Worm (Caenorhabditis elegans) whole organism, midembryonic: ENCODE results near the gene ebp-3.
"Not testable (repeated sequence)": the region's sequence is repeated elsewhere in the genome, so short reads cannot be mapped to it uniquely, and the experiment has no call there.

ENCODE experiments used
- T22C8.4 ChIP-seq: fragments of 200-800 bp; sonication (Bioruptor generic); IDR thresholded peaks from 2 replicates; pipeline ENCODE4 v1.3.6; 2022; ENCODE audit warnings: missing genetic modification characterization, missing compliant biosample characterization
- cog-1 ChIP-seq: sonication (generic microtip); optimal IDR thresholded peaks from 2 replicates; lab custom pipeline; 2016; ENCODE audit warnings: missing genetic modification characterization, missing compliant biosample characterization
- flt-1 ChIP-seq: fragments of 200-800 bp; sonication (Bioruptor generic); IDR thresholded peaks from 2 replicates; pipeline ENCODE4 v1.3.6; 2022; ENCODE audit warnings: missing genetic modification characterization, missing compliant biosample characterization
- klf-2 ChIP-seq: fragments of 200-800 bp; sonication (Bioruptor generic); conservative IDR thresholded peaks from 2 replicates; pipeline ENCODE4 v1.3.6; 2022; ENCODE audit warnings: missing genetic modification reagents, missing genetic modification characterization, missing compliant biosample characterization
- med-1 ChIP-seq: sonication (generic microtip); optimal IDR thresholded peaks from 2 replicates; lab custom pipeline; 2017; ENCODE audit warnings: missing genetic modification characterization, mild to moderate bottlenecking, missing compliant biosample characterization, antibody characterized with exemption, missing genetic modification reagents; ENCODE audit not compliant: insufficient read depth
- ref-1 ChIP-seq: fragments of 200-800 bp; sonication (Bioruptor generic); conservative IDR thresholded peaks from 2 replicates; pipeline ENCODE4 v1.3.6; 2022; ENCODE audit warnings: missing genetic modification reagents, missing genetic modification characterization, missing compliant biosample characterization
- tab-1 ChIP-seq: fragments of 200-800 bp; sonication (Bioruptor generic); IDR thresholded peaks from 2 replicates; pipeline ENCODE4 v1.3.6; 2022; ENCODE audit warnings: missing genetic modification characterization, missing compliant biosample characterization
- ztf-23 ChIP-seq: fragments of 200-800 bp; sonication (Bioruptor generic); IDR thresholded peaks from 2 replicates; pipeline ENCODE4 v1.3.6; 2022; ENCODE audit warnings: missing genetic modification reagents, missing genetic modification characterization, missing compliant biosample characterization
- ztf-29 ChIP-seq: fragments of 200-800 bp; sonication (Bioruptor generic); IDR thresholded peaks from 2 replicates; pipeline ENCODE4 v1.3.6; 2022; ENCODE audit warnings: missing genetic modification reagents, missing genetic modification characterization, missing compliant biosample characterization

The ebp-3 gene

DNA sequence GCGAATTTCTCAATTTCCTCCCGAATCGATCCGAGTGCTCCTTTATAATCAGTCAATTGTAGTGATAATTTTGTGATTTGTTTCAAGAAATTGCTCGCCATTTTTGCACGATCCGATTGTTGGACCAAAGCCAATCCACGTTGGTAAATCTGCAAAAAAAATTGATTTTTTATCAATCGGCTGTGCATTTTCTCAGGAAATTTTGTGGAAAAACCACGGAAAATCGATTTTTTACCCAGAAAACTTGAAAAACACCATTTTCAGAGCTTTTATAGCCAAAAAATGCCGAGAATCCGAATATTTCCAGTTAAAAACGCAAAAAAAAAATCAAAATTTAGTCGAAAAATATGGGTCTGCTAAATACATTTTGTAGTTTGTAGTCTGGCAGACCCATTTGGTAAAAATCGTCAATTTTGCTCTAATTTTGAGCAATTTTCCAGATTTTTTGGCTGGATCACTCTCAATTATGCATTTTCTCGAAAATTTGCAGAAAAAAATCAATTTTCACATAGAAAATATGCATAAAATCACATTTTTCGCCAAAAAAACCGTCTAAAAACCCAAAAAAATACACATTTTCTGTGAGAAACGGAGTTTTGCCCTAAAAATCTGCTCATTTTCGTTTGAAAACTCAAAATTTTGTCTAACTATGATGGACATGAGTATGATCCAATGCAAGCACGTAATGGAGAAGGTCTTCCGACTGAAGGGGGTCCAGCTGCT lies at the start of gene ebp-3, which contains the start of gene Y59A8B.25:
Gene ebp-3 (plus strand): TSS at position 673 of the 723 bp plus-strand sequence.
Gene Y59A8B.25 (minus strand): TSS at position 101 of the 723 bp plus-strand sequence.
- TF ChIP-seq T22C8.4 (GFP tag; lab: Robert Waterston, UW); ztf-23 (GFP tag; lab: Robert Waterston, UW); cog-1 (tag; lab: Kevin White, UChicago): not testable (repeated sequence)

DNA sequence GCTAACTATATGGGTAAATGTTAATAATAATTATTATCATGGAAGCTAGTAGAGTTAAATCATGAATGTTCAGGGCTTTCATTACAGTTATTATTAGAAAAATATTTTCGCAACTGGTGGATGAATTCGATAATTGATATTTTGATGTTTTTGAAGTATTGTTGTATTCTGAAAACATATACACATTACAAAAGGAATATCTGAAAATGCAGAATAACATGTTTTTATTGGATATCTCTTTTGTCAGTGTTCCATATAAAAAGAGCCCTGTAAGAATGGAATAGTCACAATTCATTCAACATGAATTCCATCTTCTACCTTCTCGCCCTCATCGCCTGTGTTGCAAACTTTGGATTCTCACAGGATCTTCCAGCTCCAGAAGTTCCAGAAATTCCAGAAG lies 48.8 kb upstream of the ebp-3 start, which contains the start of gene Y59A8B.19:
Gene Y59A8B.19 (plus strand): TSS at position 301 of the 400 bp plus-strand sequence.
- TF ChIP-seq ztf-23 (GFP tag; lab: Robert Waterston, UW); cog-1 (tag; lab: Kevin White, UChicago); med-1 (GFP tag; lab: Kevin White, UChicago): not testable (repeated sequence)

DNA sequence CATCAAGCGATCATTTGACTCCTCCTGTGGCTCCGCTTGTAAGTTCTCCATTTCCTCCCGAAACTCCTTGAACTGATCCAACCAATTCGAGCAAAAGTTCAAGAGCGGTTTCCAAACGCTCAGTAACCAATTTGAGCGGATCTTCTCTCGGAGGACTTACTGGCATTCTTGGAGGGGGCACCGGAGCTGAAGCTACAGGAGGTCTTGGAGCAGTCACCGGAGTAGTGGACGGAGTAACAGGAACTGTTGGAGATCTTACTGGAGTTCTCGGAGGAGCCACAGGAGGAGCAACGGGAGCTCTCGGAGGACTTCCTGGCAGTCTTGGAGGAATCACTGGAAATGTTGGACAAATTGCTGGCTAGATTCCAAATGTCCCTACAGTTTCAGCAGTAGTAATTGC lies 47.1 kb upstream of the ebp-3 start:
- TF ChIP-seq tab-1 (GFP tag; lab: Robert Waterston, UW): no peak
- TF ChIP-seq flt-1: no peak
- TF ChIP-seq ztf-29: no peak
- no peak for TF ChIP-seq ztf-23 (GFP tag; lab: Robert Waterston, UW)
- no peak for TF ChIP-seq ref-1
- no peak for TF ChIP-seq T22C8.4 (GFP tag; lab: Robert Waterston, UW)
- no peak for TF ChIP-seq klf-2
- TF ChIP-seq med-1 (GFP tag; lab: Kevin White, UChicago): no peak
- TF ChIP-seq cog-1 (tag; lab: Kevin White, UChicago): no peak

DNA sequence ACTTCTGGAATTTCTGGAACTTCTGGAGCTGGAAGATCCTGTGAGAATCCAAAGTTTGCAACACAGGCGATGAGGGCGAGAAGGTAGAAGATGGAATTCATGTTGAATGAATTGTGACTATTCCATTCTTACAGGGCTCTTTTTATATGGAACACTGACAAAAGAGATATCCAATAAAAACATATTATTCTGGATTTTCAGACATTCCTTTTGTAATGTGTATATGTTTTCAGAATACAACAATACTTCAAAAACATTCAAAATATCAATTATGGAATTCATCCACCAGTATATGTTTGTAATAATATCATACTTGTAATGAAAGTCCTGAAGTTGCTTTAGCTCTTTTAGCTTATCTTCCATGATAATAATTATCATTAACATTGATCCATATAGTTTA lies 45.0 kb upstream of the ebp-3 start, which contains the start of gene Y59A8B.26:
Gene Y59A8B.26 (minus strand): TSS at position 101 of the 400 bp plus-strand sequence.
- not testable (repeated sequence) for TF ChIP-seq med-1 (GFP tag; lab: Kevin White, UChicago); T22C8.4 (GFP tag; lab: Robert Waterston, UW); ref-1

ce11 chrV:18014116-18014515 lies 41.7 kb upstream of the ebp-3 start, which contains the start of gene srh-133:
Gene srh-133 (minus strand): TSS chrV:18014216.
- TF ChIP-seq klf-2 (no peak), tab-1 (GFP tag; lab: Robert Waterston, UW) (no peak), ztf-23 (GFP tag; lab: Robert Waterston, UW) (no peak), cog-1 (tag; lab: Kevin White, UChicago) (no peak), T22C8.4 (GFP tag; lab: Robert Waterston, UW) (no peak), ref-1 (no peak), flt-1 (no peak), ztf-29 (no peak), med-1 (GFP tag; lab: Kevin White, UChicago) (no peak)

- TF ChIP-seq klf-2 (no peak), cog-1 (tag; lab: Kevin White, UChicago) (no peak), tab-1 (GFP tag; lab: Robert Waterston, UW) (no peak), med-1 (GFP tag; lab: Kevin White, UChicago) (no peak), ztf-29 (no peak), ref-1 (no peak), flt-1 (no peak), T22C8.4 (GFP tag; lab: Robert Waterston, UW) (no peak), ztf-23 (GFP tag; lab: Robert Waterston, UW) (no peak)
Measured at ce11 chrV:18017226-18017625, 38.5 kb upstream of the ebp-3 start, which contains the start of gene srh-134. Gene srh-134 (minus strand): TSS chrV:18017326.

ce11 chrV:18021464-18021863 lies 34.3 kb upstream of the ebp-3 start:
- TF ChIP-seq tab-1 (GFP tag; lab: Robert Waterston, UW) (no peak), ztf-29 (no peak), med-1 (GFP tag; lab: Kevin White, UChicago) (no peak), ref-1 (no peak), flt-1 (no peak), T22C8.4 (GFP tag; lab: Robert Waterston, UW) (no peak), klf-2 (no peak), cog-1 (tag; lab: Kevin White, UChicago) (no peak), ztf-23 (GFP tag; lab: Robert Waterston, UW) (no peak)

ce11 chrV:18022179-18022578 lies 33.6 kb upstream of the ebp-3 start, which contains the start of gene prp-6:
Gene prp-6 (plus strand): TSS chrV:18022479.
- TF ChIP-seq ztf-29: no peak
- TF ChIP-seq tab-1 (GFP tag; lab: Robert Waterston, UW): no peak
- TF ChIP-seq med-1 (GFP tag; lab: Kevin White, UChicago): no peak
- no peak for TF ChIP-seq klf-2
- TF ChIP-seq flt-1: no peak
- no peak for TF ChIP-seq ref-1
- TF ChIP-seq ztf-23 (GFP tag; lab: Robert Waterston, UW): no peak
- TF ChIP-seq cog-1 (tag; lab: Kevin White, UChicago): no peak
- no peak for TF ChIP-seq T22C8.4 (GFP tag; lab: Robert Waterston, UW)

ce11 chrV:18043271-18043670 lies 12.5 kb upstream of the ebp-3 start, which contains the start of gene ebp-1:
Gene ebp-1 (plus strand): TSS chrV:18043571.
- TF ChIP-seq flt-1: no peak

ce11 chrV:18066257-18066783 lies 10.6 kb downstream of the ebp-3 start, which contains the start of gene Y59A8B.8:
Gene Y59A8B.8 (minus strand): TSS chrV:18066307.
- TF ChIP-seq klf-2: no peak
- no peak for TF ChIP-seq ref-1
- TF ChIP-seq flt-1: no peak
- TF ChIP-seq tab-1 (GFP tag; lab: Robert Waterston, UW): no peak
- no peak for TF ChIP-seq med-1 (GFP tag; lab: Kevin White, UChicago)
- TF ChIP-seq T22C8.4 (GFP tag; lab: Robert Waterston, UW): no peak
- TF ChIP-seq ztf-29: no peak
- no peak for TF ChIP-seq cog-1 (tag; lab: Kevin White, UChicago)
- TF ChIP-seq ztf-23 (GFP tag; lab: Robert Waterston, UW): no peak
